Fruit fly (Drosophila melanogaster) whole organism, embryonic: Measurements from ENCODE around the gene CG10035.

ENCODE experiments used
- Aef1 ChIP-seq: fragments of 200-800 bp; sonication (Bioruptor generic); IDR thresholded peaks from 3 replicates; pipeline ENCODE4 v1.3.6; 2022; ENCODE audit warnings: missing biosample characterization, missing genetic modification characterization
- Antp ChIP-seq: fragments of 200-800 bp; sonication (Bioruptor generic); optimal IDR thresholded peaks from 3 replicates; lab custom pipeline; 2016; ENCODE audit warnings: missing biosample characterization, missing genetic modification characterization
- Bdp1 ChIP-seq: fragments of 200-800 bp; sonication (Bioruptor generic); optimal IDR thresholded peaks from 3 replicates; lab custom pipeline; 2016; ENCODE audit warnings: missing biosample characterization, missing genetic modification characterization
- Blimp-1 ChIP-seq: fragments of 200-800 bp; sonication (Bioruptor generic); optimal IDR thresholded peaks from 3 replicates; lab custom pipeline; 2018; ENCODE audit warnings: missing biosample characterization, missing genetic modification characterization, mild to moderate bottlenecking, moderate library complexity, missing genetic modification reagents
- CG10209 ChIP-seq: fragments of 200-800 bp; sonication (Bioruptor generic); optimal IDR thresholded peaks from 3 replicates; lab custom pipeline; 2017; ENCODE audit warnings: missing biosample characterization, mild to moderate bottlenecking, missing genetic modification characterization, missing genetic modification reagents
- CG11456 ChIP-seq: fragments of 200-800 bp; sonication (Bioruptor generic); IDR thresholded peaks from 3 replicates; pipeline ENCODE4 v1.3.6; 2022; ENCODE audit warnings: missing biosample characterization, missing genetic modification characterization
- CG11695 ChIP-seq: fragments of 200-800 bp; sonication (Bioruptor generic); IDR thresholded peaks from 3 replicates; pipeline ENCODE4 v1.3.6; 2022; ENCODE audit warnings: missing biosample characterization, missing genetic modification characterization
- CG14014 ChIP-seq: fragments of 200-800 bp; sonication (Bioruptor generic); IDR thresholded peaks from 2 replicates; pipeline ENCODE4 v1.3.6; 2022; ENCODE audit warnings: missing biosample characterization, missing genetic modification characterization
- CG14667 ChIP-seq: fragments of 200-800 bp; sonication (Bioruptor generic); IDR thresholded peaks from 2 replicates; pipeline ENCODE4 v1.3.6; 2022; ENCODE audit warnings: missing biosample characterization, missing genetic modification characterization
- CG17802 ChIP-seq: fragments of 200-800 bp; sonication (Bioruptor generic); optimal IDR thresholded peaks from 2 replicates; lab custom pipeline; 2018; ENCODE audit warnings: missing biosample characterization, mild to moderate bottlenecking, missing genetic modification characterization, moderate library complexity
- CG2875 ChIP-seq: fragments of 200-800 bp; sonication (Bioruptor generic); optimal IDR thresholded peaks from 2 replicates; lab custom pipeline; 2017; ENCODE audit warnings: missing biosample characterization, mild to moderate bottlenecking, missing genetic modification characterization, missing genetic modification reagents
- CG30403 ChIP-seq: fragments of 200-800 bp; sonication (Bioruptor generic); optimal IDR thresholded peaks from 3 replicates; lab custom pipeline; 2016; ENCODE audit warnings: missing biosample characterization, missing genetic modification characterization
- CG31224 ChIP-seq: fragments of 200-800 bp; sonication (Bioruptor generic); IDR thresholded peaks from 2 replicates; pipeline ENCODE4 v1.3.6; 2022; ENCODE audit warnings: missing biosample characterization, missing genetic modification characterization
- CG6689 ChIP-seq: fragments of 200-800 bp; sonication (Bioruptor generic); IDR thresholded peaks from 2 replicates; pipeline ENCODE4 v1.3.6; 2022; ENCODE audit warnings: missing biosample characterization, missing genetic modification characterization
- CG6813 ChIP-seq: fragments of 200-800 bp; sonication (Bioruptor generic); optimal IDR thresholded peaks from 2 replicates; lab custom pipeline; 2017; ENCODE audit warnings: missing biosample characterization, missing genetic modification characterization, mild to moderate bottlenecking, moderate library complexity, missing genetic modification reagents
- CG7357 ChIP-seq: fragments of 200-800 bp; sonication (Bioruptor generic); IDR thresholded peaks from 3 replicates; pipeline ENCODE4 v1.3.6; 2022; ENCODE audit warnings: missing biosample characterization, missing genetic modification characterization
- CG9932 ChIP-seq: fragments of 200-800 bp; sonication (Bioruptor generic); IDR thresholded peaks from 2 replicates; pipeline ENCODE4 v1.3.6; 2022; ENCODE audit warnings: missing biosample characterization, missing genetic modification characterization
- E2f2 ChIP-seq: fragments of 200-800 bp; sonication (Bioruptor generic); IDR thresholded peaks from 2 replicates; pipeline ENCODE4 v1.3.6; 2022; ENCODE audit warnings: missing biosample characterization, missing genetic modification characterization
- ERR ChIP-seq: fragments of 200-800 bp; sonication (Bioruptor generic); optimal IDR thresholded peaks from 2 replicates; lab custom pipeline; 2016; ENCODE audit warnings: missing biosample characterization, missing genetic modification characterization
- Gug ChIP-seq: fragments of 200-800 bp; sonication (Bioruptor generic); IDR thresholded peaks from 4 replicates; pipeline ENCODE4 v1.3.6; 2022; ENCODE audit warnings: missing biosample characterization, missing genetic modification characterization
- Hr78 ChIP-seq, 2 experiments: fragments of 200-800 bp in 1 of 2; fragments of >200 bp in 1 of 2; sonication (Bioruptor generic) in 1 of 2; optimal IDR thresholded peaks; 2 replicates each; lab custom pipeline; 2017 to 2019; ENCODE audit warnings: missing biosample characterization in 2 of 2, missing genetic modification characterization in 2 of 2, mild to moderate bottlenecking in 1 of 2, moderate library complexity in 1 of 2
- Lim3 ChIP-seq: fragments of 200-800 bp; sonication (Bioruptor generic); IDR thresholded peaks from 2 replicates; pipeline ENCODE4 v1.3.6; 2022; ENCODE audit warnings: missing biosample characterization, missing genetic modification characterization
- MTF-1 ChIP-seq: fragments of 200-800 bp; sonication (Bioruptor generic); optimal IDR thresholded peaks from 2 replicates; lab custom pipeline; 2018; ENCODE audit warnings: missing biosample characterization, mild to moderate bottlenecking, missing genetic modification characterization, borderline replicate concordance
- Meics ChIP-seq: fragments of 200-800 bp; sonication (Bioruptor generic); optimal IDR thresholded peaks from 2 replicates; lab custom pipeline; 2017; ENCODE audit warnings: missing biosample characterization, mild to moderate bottlenecking, missing genetic modification characterization
- Oaz ChIP-seq: fragments of 200-800 bp; sonication (Bioruptor generic); IDR thresholded peaks from 2 replicates; pipeline ENCODE4 v1.3.6; 2022; ENCODE audit warnings: missing biosample characterization, missing genetic modification characterization
- Opbp ChIP-seq: fragments of 200-800 bp; sonication (Bioruptor generic); IDR thresholded peaks from 3 replicates; pipeline ENCODE4 v1.3.6; 2022; ENCODE audit warnings: missing biosample characterization, missing genetic modification characterization; ENCODE audit not compliant: partially characterized antibody
- Sry-β ChIP-seq: fragments of 200-800 bp; sonication (Bioruptor generic); optimal IDR thresholded peaks from 2 replicates; lab custom pipeline; 2018; ENCODE audit warnings: missing biosample characterization, mild to moderate bottlenecking, missing genetic modification characterization, moderate library complexity
- Taf1 ChIP-seq: fragments of 200-800 bp; sonication (Bioruptor generic); IDR thresholded peaks from 2 replicates; pipeline ENCODE4 v1.3.6; 2022; ENCODE audit warnings: missing biosample characterization, missing genetic modification characterization
- abd-A ChIP-seq: fragments of 200-800 bp; sonication (Bioruptor generic); optimal IDR thresholded peaks from 3 replicates; lab custom pipeline; 2019; ENCODE audit warnings: missing biosample characterization, mild to moderate bottlenecking, missing genetic modification characterization, moderate library complexity
- ase ChIP-seq: fragments of 200-800 bp; sonication (Bioruptor generic); IDR thresholded peaks from 3 replicates; pipeline ENCODE4 v1.3.6; 2022; ENCODE audit warnings: missing biosample characterization, missing genetic modification characterization
- bigmax ChIP-seq: fragments of 200-800 bp; sonication (Bioruptor generic); optimal IDR thresholded peaks from 2 replicates; lab custom pipeline; 2018; ENCODE audit warnings: missing biosample characterization, mild to moderate bottlenecking, missing genetic modification characterization
- caup ChIP-seq: fragments of 200-800 bp; sonication (Bioruptor generic); optimal IDR thresholded peaks from 3 replicates; lab custom pipeline; 2017; ENCODE audit warnings: missing biosample characterization, mild to moderate bottlenecking, missing genetic modification characterization, moderate library complexity; ENCODE audit not compliant: severe bottlenecking
- ci ChIP-seq: fragments of 200-800 bp; sonication (Bioruptor generic); IDR thresholded peaks from 3 replicates; pipeline ENCODE4 v1.3.6; 2022; ENCODE audit warnings: missing biosample characterization, missing genetic modification characterization
- crc ChIP-seq: fragments of 200-800 bp; sonication (Bioruptor generic); optimal IDR thresholded peaks from 2 replicates; lab custom pipeline; 2016; ENCODE audit warnings: missing biosample characterization, missing genetic modification characterization
- emc ChIP-seq: fragments of 200-800 bp; sonication (Bioruptor generic); optimal IDR thresholded peaks from 2 replicates; lab custom pipeline; 2016; ENCODE audit warnings: missing biosample characterization, missing genetic modification characterization
- esg ChIP-seq: fragments of 200-800 bp; sonication (Bioruptor generic); conservative IDR thresholded peaks from 2 replicates; pipeline ENCODE4 v1.3.6; 2022; ENCODE audit warnings: missing biosample characterization, missing genetic modification characterization
- jigr1 ChIP-seq: fragments of 200-800 bp; sonication (Bioruptor generic); IDR thresholded peaks from 3 replicates; pipeline ENCODE4 v1.3.6; 2022; ENCODE audit warnings: missing biosample characterization, missing genetic modification characterization
- ken ChIP-seq: fragments of 200-800 bp; sonication (Bioruptor generic); IDR thresholded peaks from 3 replicates; pipeline ENCODE4 v1.3.6; 2022; ENCODE audit warnings: missing biosample characterization, missing genetic modification characterization
- nmo ChIP-seq: fragments of 200-800 bp; sonication (Bioruptor generic); optimal IDR thresholded peaks from 2 replicates; lab custom pipeline; 2018; ENCODE audit warnings: missing biosample characterization, mild to moderate bottlenecking, missing genetic modification characterization, moderate library complexity
- pho ChIP-seq: fragments of 200-800 bp; sonication (Bioruptor generic); optimal IDR thresholded peaks from 2 replicates; lab custom pipeline; 2016; ENCODE audit warnings: missing biosample characterization, missing genetic modification characterization
- pnt ChIP-seq: fragments of 200-800 bp; sonication (Bioruptor generic); optimal IDR thresholded peaks from 3 replicates; lab custom pipeline; 2016; ENCODE audit warnings: missing biosample characterization, missing genetic modification characterization
- run ChIP-seq: fragments of 200-800 bp; sonication (Bioruptor generic); optimal IDR thresholded peaks from 3 replicates; lab custom pipeline; 2018; ENCODE audit warnings: missing biosample characterization, mild to moderate bottlenecking, missing genetic modification characterization
- sisA ChIP-seq: fragments of 200-800 bp; sonication (Bioruptor generic); IDR thresholded peaks from 2 replicates; pipeline ENCODE4 v1.3.6; 2022; ENCODE audit warnings: missing biosample characterization, missing genetic modification characterization
- slbo ChIP-seq: fragments of 200-800 bp; sonication (Bioruptor generic); IDR thresholded peaks from 2 replicates; pipeline ENCODE4 v1.3.6; 2022; ENCODE audit warnings: missing biosample characterization, missing genetic modification characterization
- sna ChIP-seq: fragments of 200-800 bp; sonication (Bioruptor generic); IDR thresholded peaks from 2 replicates; pipeline ENCODE4 v1.3.6; 2022; ENCODE audit warnings: missing biosample characterization, missing genetic modification characterization; ENCODE audit not compliant: partially characterized antibody
- tll ChIP-seq, 2 experiments: fragments of 200-800 bp in 1 of 2; fragments of >200 bp in 1 of 2; sonication (Bioruptor generic) in 1 of 2; optimal IDR thresholded peaks; 2 replicates each; lab custom pipeline; 2017 to 2019; ENCODE audit warnings: missing biosample characterization in 2 of 2, missing genetic modification characterization in 2 of 2, mild to moderate bottlenecking in 1 of 2, moderate library complexity in 1 of 2
- vnd ChIP-seq: fragments of 200-800 bp; sonication (Bioruptor generic); IDR thresholded peaks from 3 replicates; pipeline ENCODE4 v1.3.6; 2022; ENCODE audit warnings: missing biosample characterization, missing genetic modification characterization; ENCODE audit not compliant: partially characterized antibody
- vvl ChIP-seq: fragments of 200-800 bp; sonication (Bioruptor generic); IDR thresholded peaks from 2 replicates; pipeline ENCODE4 v1.3.6; 2022; ENCODE audit warnings: missing biosample characterization, missing genetic modification characterization
- zfh1 ChIP-seq: fragments of 200-800 bp; sonication (Bioruptor generic); IDR thresholded peaks from 3 replicates; pipeline ENCODE4 v1.3.6; 2022; ENCODE audit warnings: missing biosample characterization, missing genetic modification characterization

Gene CG10035

DNA sequence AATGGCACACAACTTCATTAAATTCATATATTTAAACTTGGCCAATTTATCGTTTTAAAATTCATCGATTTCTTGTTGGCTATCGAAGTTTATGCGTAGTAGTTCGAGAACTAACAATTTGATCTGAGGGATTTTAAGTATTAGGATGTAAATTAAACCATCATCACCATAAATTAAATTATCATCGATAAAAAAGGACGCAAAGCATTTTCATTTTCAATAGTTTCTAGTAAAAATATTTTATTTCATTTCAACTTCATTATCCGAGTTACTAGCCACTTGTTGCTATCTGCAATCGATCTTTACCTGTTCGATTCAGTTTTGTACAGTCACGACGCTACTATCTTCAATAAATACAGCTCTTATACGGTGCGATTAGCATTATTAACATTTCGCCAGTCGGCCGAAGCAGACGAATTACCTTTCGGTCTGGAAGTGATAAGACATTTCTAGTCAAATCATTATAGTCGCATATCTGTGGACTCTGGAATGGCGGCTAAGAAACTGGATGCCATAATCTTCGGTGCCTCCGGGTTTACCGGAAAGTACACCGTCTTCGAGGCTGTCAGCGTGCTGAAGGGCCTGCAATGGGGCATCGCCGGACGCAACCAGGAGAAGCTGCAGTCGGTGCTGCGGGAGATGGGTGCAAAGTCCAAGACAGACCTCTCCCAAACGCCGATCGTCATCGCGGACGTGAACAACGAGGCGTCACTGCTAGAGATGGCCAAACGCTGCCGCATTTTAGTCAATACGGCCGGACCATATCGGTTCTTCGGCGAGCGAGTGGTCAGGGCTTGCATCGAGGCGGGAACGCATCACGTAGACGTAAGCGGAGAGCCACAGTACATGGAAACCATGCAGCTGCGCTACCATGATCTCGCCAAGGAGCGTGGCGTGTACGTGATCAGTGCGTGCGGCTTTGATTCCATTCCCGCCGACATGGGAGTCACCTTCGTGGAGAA, 24.0 kb upstream of the CG10035 start, which contains the start of gene CG5167 (continued):
- TF ChIP-seq Meics (GFP tag; lab: Kevin White, UChicago): peak; percentile 38
- no peak for TF ChIP-seq CG7357
- TF ChIP-seq CG9932 (GFP tag; lab: Robert Waterston, UW): no peak
- no peak for TF ChIP-seq Antp (GFP tag; lab: Kevin White, UChicago)
- no peak for TF ChIP-seq emc (GFP tag; lab: Kevin White, UChicago)
- TF ChIP-seq nmo (GFP tag; lab: Kevin White, UChicago): peak; percentile 22
- TF ChIP-seq CG10209 (GFP tag; lab: Kevin White, UChicago): no peak
- no peak for TF ChIP-seq Hr78 (GFP tag; optimal IDR thresholded peaks at IDR 0.05; lab: Kevin White, UChicago)
- TF ChIP-seq CG30403 (GFP tag; lab: Kevin White, UChicago): peak; percentile 34
- TF ChIP-seq ci (GFP tag; lab: Robert Waterston, UW): peak; percentile 43; the same call in 1 of the 3 replicates
- no peak for TF ChIP-seq Sry-β (GFP tag; lab: Kevin White, UChicago)
- no peak for TF ChIP-seq sna
- TF ChIP-seq ERR (GFP tag; lab: Kevin White, UChicago): no peak
- TF ChIP-seq esg: no peak
- peak; percentile 18 for TF ChIP-seq pho (GFP tag; lab: Kevin White, UChicago)
- TF ChIP-seq CG14667 (GFP tag; lab: Robert Waterston, UW): no peak
- TF ChIP-seq Gug: no peak; the same call in 3 of the 4 replicates
- TF ChIP-seq Taf1 (GFP tag; lab: Robert Waterston, UW): no peak
- peak; percentile 6 for TF ChIP-seq caup (GFP tag; lab: Kevin White, UChicago)
- no peak for TF ChIP-seq Bdp1 (GFP tag; lab: Kevin White, UChicago)
- no peak for TF ChIP-seq pnt (GFP tag; lab: Kevin White, UChicago)
- TF ChIP-seq bigmax (GFP tag; lab: Kevin White, UChicago): no peak
- no peak for TF ChIP-seq jigr1 (GFP tag; lab: Robert Waterston, UW)
- TF ChIP-seq zfh1 (GFP tag; lab: Robert Waterston, UW): no peak
- no peak for TF ChIP-seq vnd (GFP tag; lab: Robert Waterston, UW)
- TF ChIP-seq ase (GFP tag; lab: Robert Waterston, UW): no peak
- TF ChIP-seq Oaz: no peak
- no peak for TF ChIP-seq ken (GFP tag; lab: Robert Waterston, UW)
- no peak for TF ChIP-seq CG31224
- no peak for TF ChIP-seq CG17802
- no peak for TF ChIP-seq Lim3 (GFP tag; lab: Robert Waterston, UW)
- no peak for TF ChIP-seq run
- TF ChIP-seq CG6689: no peak
- TF ChIP-seq tll (GFP tag; optimal IDR thresholded peaks at IDR 0.05; lab: Kevin White, UChicago): no peak
- no peak for TF ChIP-seq CG6813 (GFP tag; lab: Kevin White, UChicago)
- peak; percentile 49; the same call in 1 of the 2 replicates for TF ChIP-seq vvl (GFP tag; lab: Robert Waterston, UW)
- TF ChIP-seq CG2875 (GFP tag; lab: Kevin White, UChicago): no peak
- no peak for TF ChIP-seq sisA (GFP tag; lab: Robert Waterston, UW)
- peak; percentile 27; the same call in 1 of the 3 replicates for TF ChIP-seq CG11695 (GFP tag; lab: Robert Waterston, UW)
- TF ChIP-seq abd-A: no peak
- TF ChIP-seq CG14014 (GFP tag; lab: Robert Waterston, UW): no peak
- TF ChIP-seq crc (GFP tag; lab: Kevin White, UChicago): no peak
- no peak for TF ChIP-seq CG11456 (GFP tag; lab: Robert Waterston, UW)
- TF ChIP-seq MTF-1 (GFP tag; lab: Kevin White, UChicago): no peak
- no peak for TF ChIP-seq Aef1 (GFP tag; lab: Robert Waterston, UW)
- TF ChIP-seq Opbp (GFP tag; lab: Robert Waterston, UW): no peak
- peak; percentile 50; the same call in 1 of the 2 replicates for TF ChIP-seq E2f2 (GFP tag; lab: Robert Waterston, UW)
- no peak; the same call in 1 of the 2 replicates for TF ChIP-seq slbo (GFP tag; lab: Robert Waterston, UW)
- TF ChIP-seq Blimp-1: no peak
